Fruit fly (Drosophila melanogaster) whole organism: ENCODE results near the gene CG10343.

ENCODE experiments used
- CG8478 ChIP-seq: fragments of >200 bp; optimal IDR thresholded peaks from 2 replicates; lab custom pipeline; 2018; ENCODE audit warnings: inconsistent platforms
- pan ChIP-seq: fragments of >200 bp; optimal IDR thresholded peaks from 2 replicates; lab custom pipeline; 2017
- psq ChIP-seq: fragments of >200 bp; optimal IDR thresholded peaks from 2 replicates; lab custom pipeline; 2017
- usp ChIP-seq: fragments of >200 bp; optimal IDR thresholded peaks from 2 replicates; lab custom pipeline; 2017; ENCODE audit warnings: missing biosample characterization, missing genetic modification characterization, mixed read lengths

DNA sequence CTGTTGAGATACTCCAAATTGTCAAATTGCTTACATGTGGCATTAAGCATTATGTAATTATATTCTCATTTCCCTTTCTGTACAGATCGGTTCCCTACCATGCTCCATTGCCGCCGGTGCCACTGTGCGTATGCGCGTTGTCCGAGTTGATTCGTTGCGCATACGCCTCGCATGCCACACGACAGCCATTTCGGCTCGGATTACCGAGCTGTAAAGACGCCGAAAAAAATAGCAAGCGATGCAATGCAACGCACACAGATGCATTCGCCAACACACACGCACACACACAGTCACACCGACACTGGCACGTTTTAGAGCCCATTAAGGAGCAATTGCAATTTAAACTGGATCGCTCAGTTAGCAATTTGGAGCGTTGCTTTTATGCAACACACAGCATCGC is 42.2 kb downstream of the CG10343 start:
- TF ChIP-seq CG8478 (lab: Kevin White, UChicago), result no peak
- TF ChIP-seq usp (GFP tag; lab: Kevin White, UChicago), result no peak
- TF ChIP-seq psq, result no peak
- TF ChIP-seq pan (lab: Kevin White, UChicago), result no peak
